Fruit fly (Drosophila melanogaster): ENCODE data around the gene CG14431.

Gene CG14431

DNA sequence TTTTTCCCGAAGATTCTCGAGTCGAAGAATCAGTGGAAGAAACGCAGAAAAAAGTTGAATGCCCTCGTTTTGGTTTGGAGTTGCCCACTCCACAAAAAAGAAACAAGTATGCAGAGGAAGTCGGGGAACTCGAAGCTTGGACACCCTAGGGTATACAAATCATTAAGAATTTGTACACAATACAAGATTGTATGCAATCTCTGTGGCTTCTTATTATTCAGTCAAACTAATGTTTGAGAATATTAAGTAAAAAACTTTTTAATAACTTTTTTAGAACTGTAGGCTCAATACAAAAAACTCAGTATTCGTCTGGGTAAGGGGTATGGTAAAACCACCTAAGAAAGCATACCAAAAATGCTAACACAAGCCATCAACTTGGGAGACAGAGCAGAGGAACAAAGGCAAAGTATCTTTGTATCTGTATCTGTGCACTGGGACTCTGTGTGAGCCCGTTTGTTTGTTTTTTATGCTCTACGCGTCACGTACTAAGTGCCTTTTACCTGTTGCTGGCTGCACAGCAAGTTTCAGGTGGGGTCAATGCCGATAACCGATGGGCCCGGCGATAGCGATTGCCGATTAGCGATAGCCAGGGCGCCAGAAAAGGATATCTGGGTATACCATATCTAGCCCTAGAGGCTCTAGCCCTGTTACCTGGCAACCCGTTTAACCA is 77.2 kb downstream of the CG14431 start:
- TF ChIP-seq Hr78 (GFP tag; optimal IDR thresholded peaks at IDR 0.05) = no peak
- TF ChIP-seq N (GFP tag; optimal IDR thresholded peaks at IDR 0.05) = no peak
- TF ChIP-seq usp (GFP tag; optimal IDR thresholded peaks at IDR 0.05) = no peak
- no peak for TF ChIP-seq Abd-B (GFP tag; optimal IDR thresholded peaks at IDR 0.05)
- TF ChIP-seq HLH106 (tag; optimal IDR thresholded peaks at IDR 0.05) = peak; percentile 94
- TF ChIP-seq sv (GFP tag; optimal IDR thresholded peaks at IDR 0.05) = peak; percentile 57
- TF ChIP-seq GATAd (GFP tag; optimal IDR thresholded peaks at IDR 0.05) = peak; percentile 23
- TF ChIP-seq OdsH (GFP tag; optimal IDR thresholded peaks at IDR 0.05) = peak; percentile 94
- no peak for TF ChIP-seq Mio (GFP tag; optimal IDR thresholded peaks at IDR 0.05)
- peak; percentile 96 for TF ChIP-seq br (GFP tag; optimal IDR thresholded peaks at IDR 0.05)
- TF ChIP-seq foxo (GFP tag; optimal IDR thresholded peaks at IDR 0.05) = peak; percentile 47 to 95
- no peak for TF ChIP-seq lola (GFP tag; optimal IDR thresholded peaks at IDR 0.05)
- TF ChIP-seq CG9705 (GFP tag; optimal IDR thresholded peaks at IDR 0.05) = peak; percentile 75
- TF ChIP-seq Sp1 (GFP tag; optimal IDR thresholded peaks at IDR 0.05) = peak; percentile 95
- TF ChIP-seq woc (GFP tag; optimal IDR thresholded peaks at IDR 0.05) = peak; percentile 99
- peak; percentile 81 for TF ChIP-seq dmrt93B (GFP tag; optimal IDR thresholded peaks at IDR 0.05)
- TF ChIP-seq Vsx2 (GFP tag; optimal IDR thresholded peaks at IDR 0.05; ENCODE audit: partially characterized antibody) = no peak
- TF ChIP-seq brk (GFP tag; optimal IDR thresholded peaks at IDR 0.05) = peak; percentile 80
- TF ChIP-seq Myc (optimal IDR thresholded peaks at IDR 0.05) = no peak
- TF ChIP-seq Hr83 (GFP tag; optimal IDR thresholded peaks at IDR 0.05; ENCODE audit: poor library complexity, severe bottlenecking) = no peak
- peak; percentile 95 for TF ChIP-seq rgr (GFP tag; optimal IDR thresholded peaks at IDR 0.05)
- TF ChIP-seq Rel (GFP tag; optimal IDR thresholded peaks at IDR 0.05) = peak; percentile 88
- peak; percentile 75 for TF ChIP-seq Rel (tag; optimal IDR thresholded peaks at IDR 0.05)
- peak; percentile 18 for TF ChIP-seq Dif (GFP tag; optimal IDR thresholded peaks at IDR 0.05; ENCODE audit: partially characterized antibody)
- TF ChIP-seq sage (GFP tag; optimal IDR thresholded peaks at IDR 0.05) = peak; percentile 86
- TF ChIP-seq CrebA (GFP tag; optimal IDR thresholded peaks at IDR 0.05; ENCODE audit: borderline replicate concordance) = peak; percentile 92
- TF ChIP-seq tai (GFP tag; optimal IDR thresholded peaks at IDR 0.05) = peak; percentile 92
- TF ChIP-seq dl (GFP tag; optimal IDR thresholded peaks at IDR 0.05; ENCODE audit: insufficient read depth in 1 of 2, partially characterized antibody in 2 of 2) = peak in 1 of 2 experiments; percentile 17
- peak; percentile 1 for TF ChIP-seq jim (GFP tag; optimal IDR thresholded peaks at IDR 0.05)
- TF ChIP-seq ey (GFP tag; optimal IDR thresholded peaks at IDR 0.05) = peak; percentile 96
- no peak for TF ChIP-seq Dfd (GFP tag; optimal IDR thresholded peaks at IDR 0.05)
- TF ChIP-seq psq (GFP tag; optimal IDR thresholded peaks at IDR 0.05) = peak; percentile 97
- TF ChIP-seq Jra (GFP tag; optimal IDR thresholded peaks at IDR 0.05) = peak; percentile 92
- TF ChIP-seq CG32264 (GFP tag; optimal IDR thresholded peaks at IDR 0.05) = peak; percentile 90
- TF ChIP-seq Hnf4 (GFP tag; optimal IDR thresholded peaks at IDR 0.05) = peak; percentile 94
- TF ChIP-seq pan (optimal IDR thresholded peaks at IDR 0.05) = peak; percentile 66
- TF ChIP-seq h (GFP tag; optimal IDR thresholded peaks at IDR 0.05) = peak; percentile 95
- TF ChIP-seq dsf (GFP tag; optimal IDR thresholded peaks at IDR 0.05; ENCODE audit: borderline replicate concordance) = peak; percentile 77
- peak; percentile 97 for TF ChIP-seq fru (GFP tag; optimal IDR thresholded peaks at IDR 0.05)

DNA sequence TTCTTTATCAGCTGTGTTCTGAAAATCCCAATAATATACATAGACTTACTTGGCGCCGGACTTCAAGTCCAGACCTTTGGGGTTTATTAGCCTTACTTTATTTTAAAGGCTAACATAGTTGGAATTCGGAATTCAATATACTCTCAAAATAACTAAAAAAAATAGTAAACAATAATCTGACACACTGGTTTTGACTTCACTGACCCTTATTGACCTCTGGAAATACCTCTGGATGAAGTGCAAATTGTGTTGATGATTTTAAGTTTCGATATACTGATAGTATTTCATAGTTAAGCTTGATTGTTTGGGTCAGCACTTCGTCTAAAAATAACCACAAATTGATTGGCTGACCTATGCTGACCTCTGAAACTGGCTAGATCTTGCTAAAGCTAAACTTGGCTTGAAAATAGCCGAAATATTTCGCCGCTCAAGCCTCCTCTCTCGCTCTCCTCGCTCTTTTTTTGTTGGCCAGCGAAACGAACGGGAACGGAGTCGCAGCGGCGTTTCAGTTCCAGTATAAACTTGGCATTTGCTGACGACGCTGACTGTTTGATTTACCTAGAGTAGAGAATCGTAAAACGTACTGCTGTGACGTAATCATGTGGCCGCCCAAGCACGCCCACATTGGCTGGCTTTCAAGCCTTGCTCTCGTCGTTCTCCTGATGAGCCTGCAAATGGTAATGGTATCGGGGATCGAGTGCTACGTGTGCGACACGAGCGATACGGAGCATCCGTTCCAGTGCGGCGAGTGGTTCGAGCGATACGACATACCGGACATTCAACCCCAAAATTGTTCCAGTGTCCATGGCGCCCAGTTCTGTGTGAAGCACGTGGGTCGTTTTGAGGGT is 78.1 kb downstream of the CG14431 start, which contains the start of gene bou:
Gene bou (plus strand): TSS at position 507 of the 848 bp plus-strand sequence.
- TF ChIP-seq Vsx2 (GFP tag; optimal IDR thresholded peaks at IDR 0.05; ENCODE audit: partially characterized antibody) (no peak), Dif (GFP tag; optimal IDR thresholded peaks at IDR 0.05; ENCODE audit: partially characterized antibody) (peak; percentile 33), Myc (optimal IDR thresholded peaks at IDR 0.05) (peak; percentile 55), br (GFP tag; optimal IDR thresholded peaks at IDR 0.05) (no peak), Mio (GFP tag; optimal IDR thresholded peaks at IDR 0.05) (no peak), tai (GFP tag; optimal IDR thresholded peaks at IDR 0.05) (no peak), GATAd (GFP tag; optimal IDR thresholded peaks at IDR 0.05) (no peak), rgr (GFP tag; optimal IDR thresholded peaks at IDR 0.05) (no peak), dl (GFP tag; optimal IDR thresholded peaks at IDR 0.05; ENCODE audit: insufficient read depth in 1 of 2, partially characterized antibody in 2 of 2) (no peak), Rel (GFP tag; optimal IDR thresholded peaks at IDR 0.05) (no peak), Rel (tag; optimal IDR thresholded peaks at IDR 0.05) (no peak)
